Fruit fly (Drosophila melanogaster) whole organism: Measurements from ENCODE around the gene CG14565.

Experiments
- Dll ChIP-seq: fragments of >200 bp; optimal IDR thresholded peaks from 2 replicates; lab custom pipeline; 2017
- pan ChIP-seq: fragments of >200 bp; optimal IDR thresholded peaks from 2 replicates; lab custom pipeline; 2017
- usp ChIP-seq: fragments of >200 bp; optimal IDR thresholded peaks from 2 replicates; lab custom pipeline; 2017; ENCODE audit warnings: missing biosample characterization, missing genetic modification characterization, mixed read lengths

- TF ChIP-seq usp (no peak), Dll (no peak), pan (lab: Kevin White, UChicago) (no peak)
Measured at dm6 chr3L:21733799-21734198, 10.3 kb downstream of the CG14565 start, which contains the start of gene CG14573.
